Worm (Caenorhabditis elegans) whole organism, L2 larva: ENCODE data around the gene Y57E12AL.6.
"Not testable (repeated sequence)": the region's sequence is repeated elsewhere in the genome, so short reads cannot be mapped to it uniquely, and the experiment has no call there.

Experiments used
- F13H6.1 ChIP-seq: sonication (generic microtip); optimal IDR thresholded peaks from 2 replicates; lab custom pipeline; 2016; ENCODE audit warnings: missing genetic modification characterization, missing compliant biosample characterization
- R02D3.7 ChIP-seq: fragments of 150-350 bp; optimal IDR thresholded peaks from 2 replicates; lab custom pipeline; 2014; ENCODE audit warnings: missing biosample characterization, missing genetic modification characterization
- ZK546.5 ChIP-seq: sonication (generic microtip); optimal IDR thresholded peaks from 2 replicates; lab custom pipeline; 2017; ENCODE audit warnings: missing biosample characterization, missing genetic modification characterization
- alr-1 ChIP-seq: fragments of 150-350 bp; optimal IDR thresholded peaks from 2 replicates; lab custom pipeline; 2014; ENCODE audit warnings: missing biosample characterization, missing genetic modification characterization
- aly-2 ChIP-seq: fragments of 150-350 bp; optimal IDR thresholded peaks from 2 replicates; lab custom pipeline; 2014; ENCODE audit warnings: missing biosample characterization, missing genetic modification characterization
- blmp-1 ChIP-seq: sonication (generic microtip); optimal IDR thresholded peaks from 2 replicates; lab custom pipeline; 2017; ENCODE audit warnings: missing genetic modification characterization, mild to moderate bottlenecking, missing compliant biosample characterization, antibody characterized with exemption, moderate library complexity; ENCODE audit not compliant: insufficient read depth
- ceh-16 ChIP-seq: fragments of 150-350 bp; optimal IDR thresholded peaks from 2 replicates; lab custom pipeline; 2014; ENCODE audit warnings: missing biosample characterization, missing genetic modification characterization
- ceh-82 ChIP-seq: fragments of 150-350 bp; optimal IDR thresholded peaks from 2 replicates; lab custom pipeline; 2014; ENCODE audit warnings: missing biosample characterization, missing genetic modification characterization
- crh-2 ChIP-seq: sonication (generic microtip); optimal IDR thresholded peaks from 2 replicates; lab custom pipeline; 2017; ENCODE audit warnings: missing biosample characterization, missing genetic modification characterization
- egl-27 ChIP-seq: sonication (generic microtip); optimal IDR thresholded peaks from 3 replicates; lab custom pipeline; 2017; ENCODE audit warnings: missing biosample characterization, missing genetic modification reagents, missing genetic modification characterization
- fos-1 ChIP-seq: fragments of 150-350 bp; optimal IDR thresholded peaks from 2 replicates; lab custom pipeline; 2014; ENCODE audit warnings: missing biosample characterization, missing genetic modification characterization
- gmeb-1 ChIP-seq: fragments of 150-350 bp; optimal IDR thresholded peaks from 2 replicates; lab custom pipeline; 2014; ENCODE audit warnings: missing biosample characterization, missing genetic modification characterization
- lin-11 ChIP-seq: fragments of 150-350 bp; sonication (generic microtip); optimal IDR thresholded peaks from 2 replicates; lab custom pipeline; 2014; ENCODE audit warnings: missing biosample characterization, missing genetic modification characterization, inconsistent platforms, mixed read lengths
- lin-39 ChIP-seq: fragments of 150-350 bp; optimal IDR thresholded peaks from 2 replicates; lab custom pipeline; 2014; ENCODE audit warnings: missing biosample characterization, missing genetic modification reagents, missing genetic modification characterization
- mab-5 ChIP-seq: fragments of 150-350 bp; optimal IDR thresholded peaks from 2 replicates; lab custom pipeline; 2014; ENCODE audit warnings: missing biosample characterization, missing genetic modification characterization
- mdl-1 ChIP-seq, 2 experiments: fragments of 150-350 bp in 1 of 2; sonication (generic microtip) in 1 of 2; optimal IDR thresholded peaks; 2 replicates each; lab custom pipeline; 2017; ENCODE audit warnings: missing biosample characterization in 2 of 2, missing genetic modification characterization in 2 of 2
- nhr-11 ChIP-seq: fragments of 150-350 bp; optimal IDR thresholded peaks from 2 replicates; lab custom pipeline; 2014; ENCODE audit warnings: missing biosample characterization, missing genetic modification characterization
- nhr-12 ChIP-seq: fragments of 150-350 bp; optimal IDR thresholded peaks from 2 replicates; lab custom pipeline; 2014; ENCODE audit warnings: missing biosample characterization, missing genetic modification characterization
- nhr-129 ChIP-seq: fragments of 150-350 bp; optimal IDR thresholded peaks from 2 replicates; lab custom pipeline; 2014; ENCODE audit warnings: missing biosample characterization, missing genetic modification characterization
- nhr-23 ChIP-seq: fragments of 150-350 bp; optimal IDR thresholded peaks from 2 replicates; lab custom pipeline; 2014; ENCODE audit warnings: missing biosample characterization, missing genetic modification reagents, missing genetic modification characterization
- nhr-237 ChIP-seq: fragments of 150-350 bp; optimal IDR thresholded peaks from 2 replicates; lab custom pipeline; 2014; ENCODE audit warnings: missing biosample characterization, missing genetic modification characterization
- nhr-77 ChIP-seq: fragments of 150-350 bp; optimal IDR thresholded peaks from 2 replicates; lab custom pipeline; 2014; ENCODE audit warnings: missing biosample characterization, missing genetic modification characterization
- peb-1 ChIP-seq: fragments of 150-350 bp; optimal IDR thresholded peaks from 2 replicates; lab custom pipeline; 2014; ENCODE audit warnings: missing biosample characterization, missing genetic modification characterization
- sem-4 ChIP-seq: fragments of 150-350 bp; optimal IDR thresholded peaks from 2 replicates; lab custom pipeline; 2014; ENCODE audit warnings: missing biosample characterization, missing genetic modification reagents, missing genetic modification characterization
- snpc-4 ChIP-seq: fragments of 150-350 bp; optimal IDR thresholded peaks from 2 replicates; lab custom pipeline; 2014; ENCODE audit warnings: missing biosample characterization, missing genetic modification characterization
- unc-39 ChIP-seq: fragments of 150-350 bp; optimal IDR thresholded peaks from 2 replicates; lab custom pipeline; 2014; ENCODE audit warnings: missing biosample characterization, missing genetic modification characterization
- unc-55 ChIP-seq: fragments of 150-350 bp; sonication (generic microtip); optimal IDR thresholded peaks from 3 replicates; lab custom pipeline; 2014; ENCODE audit warnings: missing biosample characterization, missing genetic modification reagents, missing genetic modification characterization
- unc-62 ChIP-seq: fragments of 150-350 bp; optimal IDR thresholded peaks from 2 replicates; lab custom pipeline; 2014; ENCODE audit warnings: missing biosample characterization, missing genetic modification reagents, missing genetic modification characterization
- ztf-1 ChIP-seq: fragments of 200-800 bp; sonication (Bioruptor generic); conservative IDR thresholded peaks from 2 replicates; pipeline ENCODE4 v1.3.6; 2022; ENCODE audit warnings: missing genetic modification characterization, missing compliant biosample characterization
- ztf-11 ChIP-seq: sonication (generic microtip); optimal IDR thresholded peaks from 2 replicates; lab custom pipeline; 2017; ENCODE audit warnings: missing biosample characterization, missing genetic modification characterization
- ztf-4 ChIP-seq: fragments of 150-350 bp; optimal IDR thresholded peaks from 2 replicates; lab custom pipeline; 2014; ENCODE audit warnings: missing biosample characterization, missing genetic modification characterization

Y57E12AL.6 gene

ce11 chrV:7069605-7070004 is 9.3 kb upstream of the Y57E12AL.6 start:
- TF ChIP-seq ceh-82 (tag; lab: Kevin White, UChicago) = no peak
- TF ChIP-seq unc-62 (GFP tag; lab: Kevin White, UChicago) = no peak
- TF ChIP-seq alr-1 (tag; lab: Kevin White, UChicago) = no peak
- no peak for TF ChIP-seq R02D3.7 (tag; lab: Kevin White, UChicago)

ce11 chrV:7068861-7069260 is 8.6 kb upstream of the Y57E12AL.6 start:
- TF ChIP-seq lin-39 (no peak), mab-5 (tag; lab: Kevin White, UChicago) (no peak)

- no peak for TF ChIP-seq egl-27 (tag; lab: Kevin White, UChicago)
- no peak for TF ChIP-seq nhr-77 (tag; lab: Kevin White, UChicago)
- TF ChIP-seq alr-1 (tag; lab: Kevin White, UChicago) = no peak
- TF ChIP-seq unc-39 (tag; lab: Kevin White, UChicago) = no peak
- no peak for TF ChIP-seq nhr-237 (tag; lab: Kevin White, UChicago)
- no peak for TF ChIP-seq peb-1
- TF ChIP-seq nhr-23 = no peak
- no peak for TF ChIP-seq R02D3.7 (tag; lab: Kevin White, UChicago)
- TF ChIP-seq ztf-4 = no peak
- no peak for TF ChIP-seq snpc-4 (tag; lab: Kevin White, UChicago)
- no peak for TF ChIP-seq blmp-1 (tag; lab: Kevin White, UChicago)
- TF ChIP-seq ztf-11 = no peak
- no peak for TF ChIP-seq gmeb-1 (tag; lab: Kevin White, UChicago)
- no peak for TF ChIP-seq sem-4 (tag; lab: Kevin White, UChicago)
- TF ChIP-seq aly-2 (tag; lab: Kevin White, UChicago) = no peak
Measured at ce11 chrV:7065226-7065625, 5.0 kb upstream of the Y57E12AL.6 start, which contains the start of gene Y57E12AR.1. Y57E12AR.1 (minus strand) TSS chrV:7065326.

- not testable (repeated sequence) for TF ChIP-seq nhr-129 (tag; lab: Kevin White, UChicago); lin-11; mdl-1 (tag; optimal IDR thresholded peaks at IDR 0.05; lab: Kevin White, UChicago)
Measured at ce11 chrV:7062790-7063189, 2.5 kb upstream of the Y57E12AL.6 start, which contains the start of gene tmem-258. tmem-258 (plus strand) TSS chrV:7063174.

- TF ChIP-seq ztf-1 (no peak), crh-2 (no peak), mdl-1 (tag; optimal IDR thresholded peaks at IDR 0.05; lab: Kevin White, UChicago) (no peak), ztf-11 (no peak), snpc-4 (tag; lab: Kevin White, UChicago) (no peak), fos-1 (no peak), nhr-11 (tag; lab: Kevin White, UChicago) (no peak)
Measured at ce11 chrV:7059350-7059749, 920 bp downstream of the Y57E12AL.6 start, which contains the start of gene mdt-6. mdt-6 (minus strand) TSS chrV:7059624.

- not testable (repeated sequence) for TF ChIP-seq nhr-12, lin-11, fos-1
Measured at ce11 chrV:7057795-7058194, 2.5 kb downstream of the Y57E12AL.6 start, which contains the start of gene Y57E12AL.2. Y57E12AL.2 (plus strand) TSS chrV:7058095.

- TF ChIP-seq unc-55 (no peak), alr-1 (tag; lab: Kevin White, UChicago) (no peak), mdl-1 (tag; optimal IDR thresholded peaks at IDR 0.05; lab: Kevin White, UChicago) (no peak), F13H6.1 (no peak), ZK546.5 (tag; lab: Kevin White, UChicago) (no peak)
Measured at ce11 chrV:7054598-7054997, 5.7 kb downstream of the Y57E12AL.6 start, which contains the start of gene spig-8. spig-8 (plus strand) TSS chrV:7054898.

- TF ChIP-seq nhr-11 (tag; lab: Kevin White, UChicago) (no peak), ceh-16 (tag; lab: Kevin White, UChicago) (no peak)
- TF ChIP-seq, all 48 proteins: peak for 0
Measured at ce11 chrV:7053100-7053499, 7.2 kb downstream of the Y57E12AL.6 start, which contains the start of gene txt-17. txt-17 (minus strand) TSS chrV:7053200.
